Worm (Caenorhabditis elegans): Measurements from ENCODE around the gene C48B4.9.

The C48B4.9 gene

DNA sequence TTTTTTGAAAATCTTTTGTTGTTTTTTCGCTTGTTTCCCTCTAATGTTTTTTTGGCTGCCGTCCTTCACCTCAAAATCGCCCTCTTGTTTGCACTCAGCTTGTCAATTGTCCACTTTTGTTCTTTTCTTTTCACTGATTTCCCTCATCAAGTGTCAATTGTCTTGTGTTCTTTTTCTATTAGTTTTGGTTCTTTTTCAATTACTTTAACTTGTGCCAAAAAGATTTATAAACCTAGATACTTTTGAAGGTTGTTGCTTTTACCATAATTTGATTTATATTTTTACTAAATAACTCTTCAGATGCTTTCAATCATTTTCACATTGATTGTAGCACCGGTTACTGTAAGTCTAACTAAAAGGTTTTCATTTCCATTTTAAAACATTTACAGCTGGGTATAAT is 5.3 kb upstream of the C48B4.9 start, which contains the start of gene C48B4.13:
TSS of gene C48B4.13 (plus strand) at position 301 of the 400 bp plus-strand sequence.
- TF ChIP-seq sea-1 (GFP tag; conservative IDR thresholded peaks at IDR 0.05) (no peak), tra-4 (tag; optimal IDR thresholded peaks at IDR 0.05) (no peak), aly-1 (tag; optimal IDR thresholded peaks at IDR 0.05) (no peak), tbx-37 (GFP tag; conservative IDR thresholded peaks at IDR 0.05) (no peak), pes-1 (GFP tag; IDR thresholded peaks at IDR 0.05) (no peak), ceh-13 (GFP tag; optimal IDR thresholded peaks at IDR 0.05) (no peak), tbx-11 (GFP tag; IDR thresholded peaks at IDR 0.05) (no peak), hmbx-1 (tag; optimal IDR thresholded peaks at IDR 0.05) (no peak), B0310.2 (tag; optimal IDR thresholded peaks at IDR 0.05) (no peak), hmg-4 (GFP tag; optimal IDR thresholded peaks at IDR 0.05) (no peak), ama-1 (optimal IDR thresholded peaks at IDR 0.05) (no peak), F13C5.2 (tag; optimal IDR thresholded peaks at IDR 0.05) (no peak), ceh-36 (tag; optimal IDR thresholded peaks at IDR 0.05) (no peak), scrt-1 (GFP tag; IDR thresholded peaks at IDR 0.05) (no peak), ets-7 (tag; optimal IDR thresholded peaks at IDR 0.05) (no peak), flt-1 (GFP tag; IDR thresholded peaks at IDR 0.05) (no peak), hnd-1 (tag; optimal IDR thresholded peaks at IDR 0.05) (no peak)

DNA sequence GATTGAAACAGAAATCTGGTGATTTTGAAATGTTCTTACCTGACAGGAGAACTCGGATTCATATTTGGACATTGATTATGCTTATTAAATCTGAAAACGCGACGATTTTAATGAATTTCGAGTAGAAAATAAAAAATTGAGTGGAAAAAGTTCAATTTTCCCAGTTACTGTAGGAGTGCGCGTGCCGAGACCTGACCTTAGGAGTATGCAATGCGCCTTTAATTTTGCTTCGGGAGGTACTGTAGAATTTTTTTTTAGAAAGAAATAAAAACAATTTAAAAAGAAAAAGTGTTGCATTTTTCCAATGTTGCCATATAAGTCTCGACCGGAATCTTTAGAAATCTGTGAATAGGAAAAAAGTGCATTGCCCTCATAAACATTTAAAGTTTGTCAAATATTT is 2.8 kb upstream of the C48B4.9 start, which contains the start of gene C48B4.11:
TSS of gene C48B4.11 (minus strand) at position 143 of the 400 bp plus-strand sequence.
- TF ChIP-seq hmbx-1 (tag; optimal IDR thresholded peaks at IDR 0.05) (no peak), ceh-13 (GFP tag; optimal IDR thresholded peaks at IDR 0.05) (no peak)

DNA sequence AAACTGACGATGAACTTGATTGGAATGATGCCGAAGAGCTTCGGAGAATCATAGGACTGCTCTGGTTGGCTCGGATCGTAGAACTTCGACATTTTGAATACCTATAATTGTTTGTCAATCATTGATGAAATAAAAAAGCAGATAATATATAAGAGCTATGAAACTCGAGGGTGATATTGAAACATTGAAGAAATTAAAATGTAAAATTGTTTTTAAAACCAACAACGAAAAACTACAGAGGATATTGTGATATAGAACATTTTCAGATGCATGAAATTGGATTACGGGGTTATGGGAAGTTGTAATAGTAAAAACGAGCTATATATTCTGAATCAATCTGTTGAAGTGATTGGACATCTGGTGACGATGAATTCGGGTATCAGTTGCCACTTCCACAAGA is 1.3 kb upstream of the C48B4.9 start, which contains the start of gene C48B4.10:
TSS of gene C48B4.10 (minus strand) at position 101 of the 400 bp plus-strand sequence.
- TF ChIP-seq B0310.2 (tag; optimal IDR thresholded peaks at IDR 0.05), result no peak
- no peak for TF ChIP-seq tbx-11 (GFP tag; IDR thresholded peaks at IDR 0.05)
- TF ChIP-seq ceh-13 (GFP tag; optimal IDR thresholded peaks at IDR 0.05), result no peak
- no peak for TF ChIP-seq tra-4 (tag; optimal IDR thresholded peaks at IDR 0.05)

DNA sequence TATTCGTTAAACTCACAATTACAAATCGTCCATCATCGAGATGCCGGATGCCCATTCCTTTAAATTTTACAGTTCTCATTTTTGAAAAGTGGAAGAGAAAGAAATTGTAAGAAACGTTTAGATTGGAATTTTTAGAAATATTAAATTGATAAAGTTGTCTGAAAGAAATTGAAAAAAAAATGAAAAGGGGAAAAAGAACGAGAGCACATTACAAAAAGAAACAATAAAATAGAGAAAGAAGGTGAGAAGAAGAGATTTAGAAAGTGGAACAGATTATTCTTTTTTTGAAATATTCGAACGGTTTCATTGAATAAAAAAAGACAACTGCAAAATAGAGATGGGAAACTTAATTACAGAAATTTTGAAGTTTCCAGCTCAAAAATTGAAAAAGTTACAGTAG is 2.0 kb downstream of the C48B4.9 start, which contains the start of gene C48B4.8:
TSS of gene C48B4.8 (minus strand) at position 101 of the 400 bp plus-strand sequence.
- no peak for TF ChIP-seq ceh-13 (GFP tag; optimal IDR thresholded peaks at IDR 0.05)
- no peak for TF ChIP-seq ceh-36 (tag; optimal IDR thresholded peaks at IDR 0.05)
- TF ChIP-seq F13C5.2 (tag; optimal IDR thresholded peaks at IDR 0.05), result no peak

DNA sequence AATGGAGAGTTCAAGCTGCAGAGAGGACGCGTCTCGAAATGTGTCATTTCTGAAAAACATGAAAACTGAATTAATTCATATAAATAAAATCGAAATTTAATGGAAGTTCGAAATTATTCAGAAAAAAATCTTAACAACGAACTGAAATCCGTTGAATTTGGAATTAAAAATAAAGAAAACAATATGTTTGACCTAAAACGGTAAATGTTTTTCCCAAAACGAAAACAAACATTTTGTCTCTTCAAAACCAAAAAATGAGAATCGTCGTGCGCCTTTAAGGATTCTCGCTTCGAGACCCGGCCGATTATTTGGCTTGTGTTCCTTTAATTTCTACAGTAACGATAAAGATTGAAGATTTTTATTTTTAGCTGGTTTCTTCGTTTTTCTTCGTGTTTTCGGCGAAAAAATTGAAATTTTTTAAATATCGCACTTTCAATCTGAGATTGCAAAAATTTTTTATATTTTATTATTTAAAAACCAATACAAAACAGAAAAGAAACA is 3.7 kb downstream of the C48B4.9 start, which contains the start of gene C48B4.7:
TSS of gene C48B4.7 (minus strand) at position 51 of the 501 bp plus-strand sequence.
- no peak for TF ChIP-seq B0310.2 (tag; optimal IDR thresholded peaks at IDR 0.05)
- TF ChIP-seq aly-1 (tag; optimal IDR thresholded peaks at IDR 0.05), result no peak
- no peak for TF ChIP-seq ets-7 (tag; optimal IDR thresholded peaks at IDR 0.05)
- TF ChIP-seq ama-1 (optimal IDR thresholded peaks at IDR 0.05), result no peak
- no peak for TF ChIP-seq F13C5.2 (tag; optimal IDR thresholded peaks at IDR 0.05)
- no peak for TF ChIP-seq tbx-37 (GFP tag; conservative IDR thresholded peaks at IDR 0.05)
- no peak for TF ChIP-seq hmbx-1 (tag; optimal IDR thresholded peaks at IDR 0.05)
- no peak for TF ChIP-seq hmg-4 (GFP tag; optimal IDR thresholded peaks at IDR 0.05)
- TF ChIP-seq pes-1 (GFP tag; IDR thresholded peaks at IDR 0.05), result no peak
- TF ChIP-seq scrt-1 (GFP tag; IDR thresholded peaks at IDR 0.05), result no peak
- no peak for TF ChIP-seq ceh-36 (tag; optimal IDR thresholded peaks at IDR 0.05)

DNA sequence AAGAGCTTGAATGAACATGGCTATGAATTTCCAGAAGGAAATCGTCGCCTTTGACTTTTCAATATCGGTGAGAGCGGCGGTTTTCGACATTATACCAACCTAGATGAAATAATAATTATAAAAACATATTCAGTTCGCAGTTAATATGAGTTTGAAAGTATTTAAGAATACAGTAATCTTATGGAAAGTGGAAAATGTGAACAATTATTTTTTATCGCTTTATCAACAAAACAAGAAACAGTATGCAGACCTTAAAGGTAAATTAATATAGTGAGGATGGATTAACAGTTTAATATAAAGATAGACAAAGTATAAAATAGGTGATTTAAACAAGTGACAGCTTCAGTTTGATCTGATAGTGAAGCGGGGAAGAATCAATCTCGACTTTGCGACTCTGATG is 4.7 kb downstream of the C48B4.9 start, which contains the start of gene C48B4.6:
TSS of gene C48B4.6 (minus strand) at position 101 of the 400 bp plus-strand sequence.
- TF ChIP-seq tbx-37 (GFP tag; conservative IDR thresholded peaks at IDR 0.05) (no peak), aly-1 (tag; optimal IDR thresholded peaks at IDR 0.05) (no peak), hmg-4 (GFP tag; optimal IDR thresholded peaks at IDR 0.05) (no peak), sea-1 (GFP tag; conservative IDR thresholded peaks at IDR 0.05) (no peak), ets-7 (tag; optimal IDR thresholded peaks at IDR 0.05) (no peak), ama-1 (optimal IDR thresholded peaks at IDR 0.05) (no peak), ceh-13 (GFP tag; optimal IDR thresholded peaks at IDR 0.05) (no peak), scrt-1 (GFP tag; IDR thresholded peaks at IDR 0.05) (no peak), F13C5.2 (tag; optimal IDR thresholded peaks at IDR 0.05) (no peak), B0310.2 (tag; optimal IDR thresholded peaks at IDR 0.05) (no peak), flt-1 (GFP tag; IDR thresholded peaks at IDR 0.05) (no peak), ceh-36 (tag; optimal IDR thresholded peaks at IDR 0.05) (no peak), pes-1 (GFP tag; IDR thresholded peaks at IDR 0.05) (no peak), tra-4 (tag; optimal IDR thresholded peaks at IDR 0.05) (no peak), hnd-1 (tag; optimal IDR thresholded peaks at IDR 0.05) (no peak), hmbx-1 (tag; optimal IDR thresholded peaks at IDR 0.05) (no peak), tbx-11 (GFP tag; IDR thresholded peaks at IDR 0.05) (no peak)

DNA sequence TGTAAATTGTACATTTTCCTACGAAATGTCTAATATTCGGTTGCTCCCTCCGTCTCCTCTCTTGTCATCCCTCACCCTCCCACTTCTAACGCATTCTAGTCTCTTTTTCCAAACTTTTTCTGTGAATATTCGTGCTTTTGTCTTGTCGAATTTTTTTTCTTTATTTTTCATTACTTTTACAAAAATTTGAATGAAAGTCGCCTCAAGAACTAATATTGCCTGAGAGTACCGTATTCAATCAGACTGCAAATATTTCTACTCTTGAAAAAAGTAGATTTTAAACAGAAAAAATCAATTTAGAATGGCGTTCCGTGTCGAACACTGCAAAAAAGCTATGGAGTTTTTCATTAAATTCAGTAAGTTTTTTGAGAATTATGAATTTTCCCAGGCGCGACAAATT is 6.8 kb downstream of the C48B4.9 start, which contains the start of gene ZK1098.11:
TSS of gene ZK1098.11 (plus strand) at position 301 of the 400 bp plus-strand sequence.
- no peak for TF ChIP-seq scrt-1 (GFP tag; IDR thresholded peaks at IDR 0.05)
- no peak for TF ChIP-seq B0310.2 (tag; optimal IDR thresholded peaks at IDR 0.05)
- no peak for TF ChIP-seq hnd-1 (tag; optimal IDR thresholded peaks at IDR 0.05)
- no peak for TF ChIP-seq aly-1 (tag; optimal IDR thresholded peaks at IDR 0.05)
- no peak for TF ChIP-seq tra-4 (tag; optimal IDR thresholded peaks at IDR 0.05)
- TF ChIP-seq tbx-37 (GFP tag; conservative IDR thresholded peaks at IDR 0.05), result no peak
- no peak for TF ChIP-seq ceh-36 (tag; optimal IDR thresholded peaks at IDR 0.05)
- TF ChIP-seq hmg-4 (GFP tag; optimal IDR thresholded peaks at IDR 0.05), result no peak
- no peak for TF ChIP-seq ama-1 (optimal IDR thresholded peaks at IDR 0.05)
- TF ChIP-seq ceh-13 (GFP tag; optimal IDR thresholded peaks at IDR 0.05), result no peak
- TF ChIP-seq pes-1 (GFP tag; IDR thresholded peaks at IDR 0.05), result no peak
- no peak for TF ChIP-seq flt-1 (GFP tag; IDR thresholded peaks at IDR 0.05)
- TF ChIP-seq hmbx-1 (tag; optimal IDR thresholded peaks at IDR 0.05), result no peak
- TF ChIP-seq F13C5.2 (tag; optimal IDR thresholded peaks at IDR 0.05), result no peak
- no peak for TF ChIP-seq tbx-11 (GFP tag; IDR thresholded peaks at IDR 0.05)
- TF ChIP-seq sea-1 (GFP tag; conservative IDR thresholded peaks at IDR 0.05), result no peak
- TF ChIP-seq ets-7 (tag; optimal IDR thresholded peaks at IDR 0.05), result no peak
